Worm (Caenorhabditis elegans) whole organism, mixed stage, embryonic: ENCODE measurements around the gene srdh-1.
A peak's percentile ranks its signal among the peaks of the same experiment; 100 is the strongest.

ENCODE experiments used
- M03D4.4 ChIP-seq: sonication (generic microtip); optimal IDR thresholded peaks from 2 replicates; lab custom pipeline; 2017; ENCODE audit warnings: mild to moderate bottlenecking, missing genetic modification characterization, missing compliant biosample characterization
- bed-3 ChIP-seq: fragments of 200-800 bp; sonication (Bioruptor generic); optimal IDR thresholded peaks from 3 replicates; lab custom pipeline; 2018; ENCODE audit warnings: mild to moderate bottlenecking, missing genetic modification characterization, moderate library complexity, missing compliant biosample characterization
- ceh-39 ChIP-seq: fragments of 150-350 bp; optimal IDR thresholded peaks from 2 replicates; lab custom pipeline; 2014; ENCODE audit warnings: missing biosample characterization, missing genetic modification characterization
- ceh-43 ChIP-seq: fragments of 200-800 bp; sonication (Bioruptor generic); optimal IDR thresholded peaks from 2 replicates; lab custom pipeline; 2018; ENCODE audit warnings: mild to moderate bottlenecking, missing genetic modification characterization, moderate library complexity, missing compliant biosample characterization
- ces-1 ChIP-seq: fragments of 150-350 bp; optimal IDR thresholded peaks from 2 replicates; lab custom pipeline; 2014; ENCODE audit warnings: missing biosample characterization, missing genetic modification reagents, missing genetic modification characterization
- drap-1 ChIP-seq: fragments of 200-800 bp; sonication (Bioruptor generic); optimal IDR thresholded peaks from 3 replicates; lab custom pipeline; 2018; ENCODE audit warnings: mild to moderate bottlenecking, missing genetic modification characterization, missing compliant biosample characterization
- elt-1 ChIP-seq: sonication (generic microtip); optimal IDR thresholded peaks from 2 replicates; lab custom pipeline; 2017; ENCODE audit warnings: missing genetic modification characterization, mild to moderate bottlenecking, missing compliant biosample characterization, antibody characterized with exemption, moderate library complexity, borderline replicate concordance; ENCODE audit not compliant: insufficient read depth
- flh-1 ChIP-seq: fragments of 200-800 bp; sonication (Bioruptor generic); optimal IDR thresholded peaks from 2 replicates; lab custom pipeline; 2018; ENCODE audit warnings: mild to moderate bottlenecking, missing genetic modification characterization, moderate library complexity, missing compliant biosample characterization
- ham-2 ChIP-seq: fragments of 200-800 bp; sonication (Bioruptor generic); optimal IDR thresholded peaks from 2 replicates; lab custom pipeline; 2018; ENCODE audit warnings: mild to moderate bottlenecking, missing genetic modification characterization, missing compliant biosample characterization
- hlh-1 ChIP-seq: fragments of 150-350 bp; optimal IDR thresholded peaks from 2 replicates; lab custom pipeline; 2014; ENCODE audit warnings: missing biosample characterization, missing genetic modification reagents, missing genetic modification characterization
- lin-13 ChIP-seq: fragments of 150-350 bp; optimal IDR thresholded peaks from 2 replicates; lab custom pipeline; 2014; ENCODE audit warnings: missing biosample characterization, missing genetic modification characterization
- lin-32 ChIP-seq: fragments of 200-800 bp; sonication (Bioruptor generic); optimal IDR thresholded peaks from 2 replicates; lab custom pipeline; 2018; ENCODE audit warnings: mild to moderate bottlenecking, missing genetic modification characterization, missing compliant biosample characterization
- lsy-2 ChIP-seq: fragments of 150-350 bp; optimal IDR thresholded peaks from 2 replicates; lab custom pipeline; 2014; ENCODE audit warnings: missing biosample characterization, missing genetic modification characterization
- mab-5 ChIP-seq: fragments of 150-350 bp; optimal IDR thresholded peaks from 2 replicates; lab custom pipeline; 2014; ENCODE audit warnings: missing biosample characterization, missing genetic modification characterization
- mep-1 ChIP-seq: fragments of 150-350 bp; optimal IDR thresholded peaks from 2 replicates; lab custom pipeline; 2017; ENCODE audit warnings: missing biosample characterization, missing genetic modification reagents, missing genetic modification characterization, inconsistent platforms
- mls-2 ChIP-seq: sonication (generic microtip); optimal IDR thresholded peaks from 2 replicates; lab custom pipeline; 2016; ENCODE audit warnings: mild to moderate bottlenecking, missing genetic modification characterization, moderate library complexity, missing compliant biosample characterization
- nhr-2 ChIP-seq: fragments of 150-350 bp; optimal IDR thresholded peaks from 2 replicates; lab custom pipeline; 2014; ENCODE audit warnings: missing biosample characterization, missing genetic modification characterization
- nhr-237 ChIP-seq: fragments of 150-350 bp; optimal IDR thresholded peaks from 2 replicates; lab custom pipeline; 2014; ENCODE audit warnings: missing biosample characterization, missing genetic modification characterization
- nhr-28 ChIP-seq: fragments of 150-350 bp; optimal IDR thresholded peaks from 2 replicates; lab custom pipeline; 2014; ENCODE audit warnings: missing biosample characterization, missing genetic modification characterization
- sem-2 ChIP-seq: fragments of 200-800 bp; sonication (Bioruptor generic); optimal IDR thresholded peaks from 2 replicates; lab custom pipeline; 2018; ENCODE audit warnings: mild to moderate bottlenecking, missing genetic modification characterization, missing compliant biosample characterization
- snpc-4 ChIP-seq: fragments of 150-350 bp; optimal IDR thresholded peaks from 2 replicates; lab custom pipeline; 2014; ENCODE audit warnings: missing biosample characterization, missing genetic modification characterization
- sptf-1 ChIP-seq: sonication (generic microtip); optimal IDR thresholded peaks from 2 replicates; lab custom pipeline; 2017; ENCODE audit warnings: mild to moderate bottlenecking, missing genetic modification characterization, moderate library complexity, missing compliant biosample characterization
- unc-120 ChIP-seq: sonication (generic microtip); optimal IDR thresholded peaks from 2 replicates; lab custom pipeline; 2017; ENCODE audit warnings: missing genetic modification characterization, missing compliant biosample characterization; ENCODE audit not compliant: poor library complexity, severe bottlenecking
- unc-39 ChIP-seq: fragments of 150-350 bp; optimal IDR thresholded peaks from 2 replicates; lab custom pipeline; 2014; ENCODE audit warnings: missing biosample characterization, missing genetic modification characterization
- zip-8 ChIP-seq: fragments of 150-350 bp; optimal IDR thresholded peaks from 2 replicates; lab custom pipeline; 2014; ENCODE audit warnings: missing biosample characterization, missing genetic modification characterization
- ztf-11 ChIP-seq: fragments of 150-350 bp; optimal IDR thresholded peaks from 2 replicates; lab custom pipeline; 2014; ENCODE audit warnings: missing biosample characterization, missing genetic modification characterization

Gene srdh-1

DNA sequence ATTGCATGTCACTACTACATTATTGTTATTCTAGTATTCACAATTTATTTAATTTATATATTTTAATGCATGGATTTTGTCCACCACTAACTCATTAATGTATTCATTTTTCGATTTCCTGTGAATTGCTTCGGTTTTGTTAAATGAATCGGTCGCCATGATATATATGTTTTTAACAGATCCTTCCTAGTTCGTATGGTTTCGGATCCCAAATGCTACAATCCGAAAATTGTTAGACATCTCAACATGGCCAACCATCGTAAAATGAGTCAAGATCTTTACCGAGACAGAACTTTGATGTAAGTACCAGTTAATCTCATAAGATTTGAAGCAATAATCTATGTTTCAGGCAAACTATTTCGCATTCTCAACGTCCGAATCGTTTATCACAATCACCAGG is 8.6 kb downstream of the srdh-1 start:
- TF ChIP-seq unc-39 (tag; lab: Kevin White, UChicago) (no peak), sptf-1 (tag; lab: Kevin White, UChicago) (no peak), mls-2 (no peak), drap-1 (GFP tag; lab: Kevin White, UChicago) (no peak), ceh-43 (GFP tag; lab: Kevin White, UChicago) (no peak), ces-1 (GFP tag; lab: Kevin White, UChicago) (no peak), bed-3 (GFP tag; lab: Kevin White, UChicago) (no peak), mep-1 (no peak), sem-2 (no peak), unc-120 (tag; lab: Kevin White, UChicago) (no peak), nhr-28 (tag; lab: Kevin White, UChicago) (no peak), lin-13 (tag; lab: Kevin White, UChicago) (no peak), mab-5 (tag; lab: Kevin White, UChicago) (no peak)

DNA sequence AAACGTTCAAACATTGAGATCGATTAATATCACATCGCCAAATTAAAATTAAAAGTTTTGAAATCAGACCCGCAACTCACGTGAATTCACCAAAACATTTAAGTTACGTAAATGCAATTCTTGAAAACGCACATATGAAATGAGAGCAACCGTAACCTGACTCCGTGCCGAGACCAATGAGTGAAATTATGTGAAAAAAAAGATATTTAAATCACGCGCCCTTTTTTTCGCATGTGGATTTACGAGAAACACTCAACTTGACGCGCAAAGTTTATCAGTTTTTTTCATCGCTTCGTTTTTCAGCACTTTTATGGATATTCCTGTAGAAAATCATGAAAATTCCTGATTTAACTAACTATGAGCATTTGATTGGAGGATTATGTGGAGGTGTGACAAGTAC is 11.6 kb downstream of the srdh-1 start, which contains the start of the genes gei-14 and slc-25A32:
gei-14 (minus strand) TSS at position 175 of the 400 bp plus-strand sequence.
slc-25A32 (plus strand) TSS at position 242 of the 400 bp plus-strand sequence.
- TF ChIP-seq lsy-2 (tag; lab: Kevin White, UChicago) (peak; percentile 70), zip-8 (no peak)
- TF ChIP-seq, all 35 proteins: peak for 1

DNA sequence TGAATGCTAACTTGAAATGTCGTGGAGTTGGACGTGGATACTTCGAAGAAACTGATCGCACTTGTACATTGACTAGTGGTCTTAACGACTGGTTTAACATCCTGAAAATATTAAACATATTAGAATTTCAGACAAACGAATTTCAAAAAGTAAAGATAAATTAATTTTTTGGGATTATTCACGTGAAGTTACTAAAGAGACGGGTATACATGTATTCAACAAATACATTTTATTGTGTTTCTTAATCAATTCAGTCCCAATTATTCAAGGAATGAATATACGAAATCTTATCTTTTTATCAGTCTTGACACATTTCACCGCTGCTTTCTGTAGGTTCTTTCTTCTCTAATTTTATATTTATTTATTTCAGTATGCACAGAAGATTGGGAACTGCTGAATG is 14.0 kb downstream of the srdh-1 start, which contains the start of the genes mrpl-10 and clec-142:
mrpl-10 (minus strand) TSS at position 101 of the 400 bp plus-strand sequence.
clec-142 (plus strand) TSS at position 264 of the 400 bp plus-strand sequence.
- TF ChIP-seq lsy-2 (tag; lab: Kevin White, UChicago) (no peak), elt-1 (tag; lab: Kevin White, UChicago) (no peak), unc-120 (tag; lab: Kevin White, UChicago) (no peak), lin-13 (tag; lab: Kevin White, UChicago) (no peak)

DNA sequence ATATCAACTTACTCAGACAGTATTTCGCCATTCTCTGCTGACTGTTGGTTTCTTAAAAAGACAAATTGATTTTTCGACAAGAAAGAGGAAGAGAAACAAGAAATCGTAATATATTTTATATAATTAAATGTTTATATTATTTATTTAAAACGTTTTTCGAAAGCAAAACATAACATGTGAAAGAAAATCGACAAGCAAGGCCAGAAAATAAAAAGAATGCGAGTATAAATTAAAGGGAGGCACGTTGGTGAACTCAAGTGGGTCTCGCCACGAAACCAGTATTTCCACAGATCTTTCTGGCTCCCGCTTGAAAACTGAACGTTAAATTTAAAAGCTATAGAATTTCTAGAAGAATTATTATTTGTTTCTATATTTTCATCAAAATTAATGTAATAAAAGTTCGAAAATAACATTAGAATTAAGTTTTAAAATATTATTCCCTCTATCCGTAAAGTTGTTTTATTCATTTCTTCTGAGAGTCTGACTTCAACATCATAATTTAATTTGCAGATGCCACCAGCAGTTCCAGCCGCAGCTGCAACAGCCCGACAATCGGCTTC is 18.8 kb downstream of the srdh-1 start, which contains the start of the genes nst-1 and cct-4:
nst-1 (minus strand) TSS at position 51 of the 560 bp plus-strand sequence.
cct-4 (plus strand) TSS at position 510 of the 560 bp plus-strand sequence.
- peak; percentile 32 for TF ChIP-seq lsy-2 (tag; lab: Kevin White, UChicago)
- no peak for TF ChIP-seq ham-2 (GFP tag; lab: Kevin White, UChicago)
- no peak for TF ChIP-seq lin-32 (GFP tag; lab: Kevin White, UChicago)
- no peak for TF ChIP-seq sem-2
- peak; percentile 22 for TF ChIP-seq nhr-237 (tag; lab: Kevin White, UChicago)
- TF ChIP-seq flh-1 (GFP tag; lab: Kevin White, UChicago): no peak
- no peak for TF ChIP-seq unc-120 (tag; lab: Kevin White, UChicago)
- no peak for TF ChIP-seq ceh-43 (GFP tag; lab: Kevin White, UChicago)
- TF ChIP-seq zip-8: no peak
- TF ChIP-seq mep-1: peak; percentile 28
- peak; percentile 39 for TF ChIP-seq ces-1 (GFP tag; lab: Kevin White, UChicago)

DNA sequence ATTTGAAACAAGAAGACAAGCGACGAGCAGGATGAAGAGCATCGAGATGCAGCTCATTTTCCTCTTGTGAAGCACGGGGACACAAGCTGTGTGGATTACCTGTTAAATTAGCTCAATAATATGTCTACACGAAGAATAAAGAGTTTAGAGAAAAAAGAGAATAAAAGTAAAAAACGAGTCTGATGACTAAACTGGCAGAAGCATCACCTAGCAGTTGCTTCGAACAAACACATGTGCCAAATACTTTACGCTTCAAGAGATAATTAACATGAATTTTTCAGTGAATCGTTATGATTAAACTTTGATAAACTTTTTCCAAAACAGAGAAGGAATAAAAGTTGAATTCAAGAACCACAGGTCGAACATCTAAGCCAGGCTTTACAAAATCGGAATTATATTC is 30.8 kb downstream of the srdh-1 start, which contains the start of gene nlp-55:
nlp-55 (minus strand) TSS at position 101 of the 400 bp plus-strand sequence.
- TF ChIP-seq bed-3 (GFP tag; lab: Kevin White, UChicago) (no peak), mab-5 (tag; lab: Kevin White, UChicago) (no peak), ces-1 (GFP tag; lab: Kevin White, UChicago) (no peak), M03D4.4 (tag; lab: Kevin White, UChicago) (no peak), drap-1 (GFP tag; lab: Kevin White, UChicago) (no peak), ceh-39 (no peak), mls-2 (no peak), lin-13 (tag; lab: Kevin White, UChicago) (no peak), hlh-1 (no peak), mep-1 (no peak), nhr-2 (tag; lab: Kevin White, UChicago) (no peak), sem-2 (no peak), ztf-11 (tag; lab: Kevin White, UChicago) (no peak)

DNA sequence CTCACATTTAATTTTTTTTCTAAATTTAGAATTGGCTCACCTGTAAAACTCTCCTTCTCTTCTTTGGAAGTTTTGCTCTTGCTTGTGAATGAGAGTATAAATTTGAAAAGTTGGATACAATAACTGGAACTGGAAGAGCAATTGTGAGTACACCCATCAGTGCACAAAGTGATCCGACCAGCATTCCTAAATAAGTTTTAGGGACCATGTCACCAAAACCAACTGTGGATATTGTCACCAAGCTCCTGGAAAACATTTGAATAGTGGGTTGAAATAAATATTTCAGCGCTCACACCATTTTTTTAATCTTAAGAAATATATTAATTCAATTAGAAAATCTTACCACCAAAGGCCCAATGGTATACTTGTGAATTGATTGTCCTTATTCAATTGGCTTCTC is 43.9 kb downstream of the srdh-1 start:
- TF ChIP-seq lin-13 (tag; lab: Kevin White, UChicago): no peak
- no peak for TF ChIP-seq elt-1 (tag; lab: Kevin White, UChicago)
- no peak for TF ChIP-seq snpc-4 (tag; lab: Kevin White, UChicago)
- no peak for TF ChIP-seq ztf-11 (tag; lab: Kevin White, UChicago)
- TF ChIP-seq drap-1 (GFP tag; lab: Kevin White, UChicago): no peak
- TF ChIP-seq mab-5 (tag; lab: Kevin White, UChicago): no peak
- no peak for TF ChIP-seq nhr-237 (tag; lab: Kevin White, UChicago)
